Fruit fly (Drosophila melanogaster) Kc167 (cell line): ENCODE results near the gene ec.

Source experiments
- Myc ChIP-seq: fragments of >200 bp; optimal IDR thresholded peaks from 2 replicates; lab custom pipeline; 2017; ENCODE audit warnings: missing external identifiers
- Sin3A ChIP-seq: fragments of >200 bp; optimal IDR thresholded peaks from 2 replicates; lab custom pipeline; 2018; ENCODE audit warnings: missing external identifiers
- h ChIP-seq: fragments of >200 bp; optimal IDR thresholded peaks from 3 replicates; lab custom pipeline; 2018; ENCODE audit warnings: missing external identifiers
- insv ChIP-seq: fragments of >200 bp; optimal IDR thresholded peaks from 3 replicates; lab custom pipeline; 2018; ENCODE audit warnings: missing external identifiers
- psq ChIP-seq: fragments of >200 bp; optimal IDR thresholded peaks from 2 replicates; lab custom pipeline; 2017; ENCODE audit warnings: missing external identifiers

- TF ChIP-seq insv (lab: Kevin White, UChicago) (no peak), psq (no peak), h (lab: Kevin White, UChicago) (no peak), Sin3A (lab: Kevin White, UChicago) (no peak), Myc (lab: Kevin White, UChicago) (no peak)
These were observed 3.0 kb upstream of the ec start for dm6 chrX:3808467-3808866.
